Fruit fly (Drosophila melanogaster) whole organism, embryonic: Measurements from ENCODE around the gene Oatp30B.
A peak's percentile ranks its signal among the peaks of the same experiment; 100 is the strongest.

ENCODE experiments used
- Abd-B ChIP-seq: fragments of 200-800 bp; sonication (Bioruptor generic); optimal IDR thresholded peaks from 2 replicates; lab custom pipeline; 2018; ENCODE audit warnings: missing biosample characterization, mild to moderate bottlenecking, missing genetic modification characterization, moderate library complexity
- CG11723 ChIP-seq: fragments of 200-800 bp; sonication (Bioruptor generic); optimal IDR thresholded peaks from 2 replicates; lab custom pipeline; 2017; ENCODE audit warnings: missing biosample characterization, mild to moderate bottlenecking, missing genetic modification characterization
- CG14860 ChIP-seq: fragments of 200-800 bp; sonication (Bioruptor generic); IDR thresholded peaks from 3 replicates; pipeline ENCODE4 v1.3.6; 2022; ENCODE audit warnings: missing biosample characterization, missing genetic modification characterization; ENCODE audit not compliant: partially characterized antibody
- CG15011 ChIP-seq: fragments of 200-800 bp; sonication (Bioruptor generic); optimal IDR thresholded peaks from 3 replicates; lab custom pipeline; 2018; ENCODE audit warnings: missing biosample characterization, mild to moderate bottlenecking, missing genetic modification characterization
- CG33557 ChIP-seq: fragments of 200-800 bp; sonication (Bioruptor generic); optimal IDR thresholded peaks from 2 replicates; lab custom pipeline; 2019; ENCODE audit warnings: missing biosample characterization, mild to moderate bottlenecking, missing genetic modification characterization, moderate library complexity
- Drgx ChIP-seq: fragments of 200-800 bp; sonication (Bioruptor generic); IDR thresholded peaks from 2 replicates; pipeline ENCODE4 v1.3.6; 2022; ENCODE audit warnings: missing biosample characterization, missing genetic modification characterization
- cas ChIP-seq: fragments of 200-800 bp; sonication (Bioruptor generic); IDR thresholded peaks from 2 replicates; pipeline ENCODE4 v1.3.6; 2022; ENCODE audit warnings: missing biosample characterization, missing genetic modification characterization
- chif ChIP-seq, 2 experiments: fragments of 200-800 bp; sonication (Bioruptor generic); optimal IDR thresholded peaks; 3 replicates each; lab custom pipeline; 2016; ENCODE audit warnings: missing biosample characterization in 2 of 2, missing genetic modification characterization in 2 of 2

- TF ChIP-seq CG33557 (GFP tag; lab: Kevin White, UChicago): no peak
- no peak for TF ChIP-seq CG11723 (GFP tag; lab: Kevin White, UChicago)
- peak; percentile 47 for TF ChIP-seq Drgx (GFP tag; lab: Robert Waterston, UW)
- TF ChIP-seq CG14860 (GFP tag; lab: Robert Waterston, UW): no peak
- TF ChIP-seq cas: no peak
- no peak for TF ChIP-seq Abd-B (GFP tag; lab: Kevin White, UChicago)
- TF ChIP-seq chif (GFP tag; optimal IDR thresholded peaks at IDR 0.05; lab: Kevin White, UChicago): no peak
- TF ChIP-seq CG15011 (GFP tag; lab: Kevin White, UChicago): no peak
Measured at dm6 chr2L:9496378-9497284, 24.4 kb upstream of the Oatp30B start.
